Worm (Caenorhabditis elegans): Measurements from ENCODE around the gene F35E12.10.
A peak's percentile ranks its signal among the peaks of the same experiment; 100 is the strongest.

F35E12.10 gene

ce11 chrV:13748658-13749057 lies at the start of gene F35E12.10:
TSS of gene F35E12.10 (minus strand) at chrV:13748758.
- TF ChIP-seq pag-3 (tag; optimal IDR thresholded peaks at IDR 0.05; ENCODE audit: borderline replicate concordance, insufficient read depth) (no peak), dsc-1 (tag; optimal IDR thresholded peaks at IDR 0.05) (no peak), ama-1 (optimal IDR thresholded peaks at IDR 0.05) (no peak), unc-98 (GFP tag; IDR thresholded peaks at IDR 0.05) (no peak), rnt-1 (tag; optimal IDR thresholded peaks at IDR 0.05) (no peak), ceh-82 (tag; optimal IDR thresholded peaks at IDR 0.05) (no peak), skn-1 (tag; optimal IDR thresholded peaks at IDR 0.05) (no peak), unc-86 (tag; optimal IDR thresholded peaks at IDR 0.05) (no peak), nhr-85 (tag) (no peak), C34B4.2 (tag; optimal IDR thresholded peaks at IDR 0.05) (no peak), lin-13 (GFP tag; optimal IDR thresholded peaks at IDR 0.05) (no peak)

ce11 chrV:13796246-13796776 lies 47.8 kb upstream of the F35E12.10 start, which contains the start of gene twk-32:
TSS of gene twk-32 (plus strand) at chrV:13796641.
- TF ChIP-seq nhr-19 (GFP tag; conservative IDR thresholded peaks at IDR 0.05) (peak; percentile 29; the same call in 1 of the 2 replicates), lin-14 (GFP tag; optimal IDR thresholded peaks at IDR 0.05) (peak; percentile 17), ama-1 (optimal IDR thresholded peaks at IDR 0.05) (no peak), pax-3 (tag; optimal IDR thresholded peaks at IDR 0.05) (peak; percentile 48), lin-13 (GFP tag; optimal IDR thresholded peaks at IDR 0.05) (no peak), nhr-71 (tag; optimal IDR thresholded peaks at IDR 0.05) (peak; percentile 23), nhr-20 (tag; optimal IDR thresholded peaks at IDR 0.05) (peak; percentile 25), snu-23 (GFP tag; optimal IDR thresholded peaks at IDR 0.05) (peak; percentile 2), lir-3 (tag; optimal IDR thresholded peaks at IDR 0.05; ENCODE audit: poor library complexity) (peak; percentile 13)

ce11 chrV:13794046-13794445 lies 45.5 kb upstream of the F35E12.10 start:
- TF ChIP-seq ama-1 (optimal IDR thresholded peaks at IDR 0.05) = no peak
- TF ChIP-seq unc-98 (GFP tag; IDR thresholded peaks at IDR 0.05) = no peak
- no peak for TF ChIP-seq ces-1 (GFP tag; optimal IDR thresholded peaks at IDR 0.05)
- no peak for TF ChIP-seq nhr-84 (tag; optimal IDR thresholded peaks at IDR 0.05)
- no peak for TF ChIP-seq rnt-1 (tag; optimal IDR thresholded peaks at IDR 0.05)
- no peak for TF ChIP-seq nhr-11 (tag; optimal IDR thresholded peaks at IDR 0.05)
- no peak for TF ChIP-seq mef-2 (tag; optimal IDR thresholded peaks at IDR 0.05)
- no peak for TF ChIP-seq hlh-17 (GFP tag; optimal IDR thresholded peaks at IDR 0.05; ENCODE audit: borderline replicate concordance)
- no peak for TF ChIP-seq lsy-2 (tag; optimal IDR thresholded peaks at IDR 0.05)
- no peak for TF ChIP-seq vab-15 (tag; optimal IDR thresholded peaks at IDR 0.05)
- no peak for TF ChIP-seq Y116A8C.19 (tag; optimal IDR thresholded peaks at IDR 0.05; ENCODE audit: borderline replicate concordance)

ce11 chrV:13790557-13790956 lies 42.0 kb upstream of the F35E12.10 start:
- no peak for TF ChIP-seq nhr-77 (tag; optimal IDR thresholded peaks at IDR 0.05)
- TF ChIP-seq ama-1 (optimal IDR thresholded peaks at IDR 0.05) = no peak
- peak; percentile 75 for TF ChIP-seq snu-23 (GFP tag; optimal IDR thresholded peaks at IDR 0.05)
- TF ChIP-seq unc-30 (tag; optimal IDR thresholded peaks at IDR 0.05) = no peak
- peak in 1 of 2 experiments; percentile 58 for TF ChIP-seq lsy-2 (tag; optimal IDR thresholded peaks at IDR 0.05)
- peak in 1 of 2 experiments; percentile 25 for TF ChIP-seq ztf-11 (tag; optimal IDR thresholded peaks at IDR 0.05)
- no peak for TF ChIP-seq pag-3 (tag; optimal IDR thresholded peaks at IDR 0.05; ENCODE audit: borderline replicate concordance, insufficient read depth)
- no peak for TF ChIP-seq ceh-88 (GFP tag; IDR thresholded peaks at IDR 0.05)
- TF ChIP-seq rnt-1 (tag; optimal IDR thresholded peaks at IDR 0.05) = no peak
- no peak for TF ChIP-seq fkh-4 (tag; optimal IDR thresholded peaks at IDR 0.05; ENCODE audit: borderline replicate concordance)
- TF ChIP-seq dpl-1 (GFP tag; optimal IDR thresholded peaks at IDR 0.05) = peak in 2 of 3 experiments; percentile 30 to 42
- no peak for TF ChIP-seq jun-1 (tag; optimal IDR thresholded peaks at IDR 0.05)
- peak; percentile 93 for TF ChIP-seq nhr-85 (tag)
- no peak for TF ChIP-seq aha-1 (tag; optimal IDR thresholded peaks at IDR 0.05)
- TF ChIP-seq nhr-11 (tag; optimal IDR thresholded peaks at IDR 0.05) = no peak
- TF ChIP-seq unc-86 (tag; optimal IDR thresholded peaks at IDR 0.05) = peak; percentile 4
- no peak for TF ChIP-seq pqm-1 (tag; optimal IDR thresholded peaks at IDR 0.05)
- TF ChIP-seq lin-35 (GFP tag; optimal IDR thresholded peaks at IDR 0.05) = peak in 1 of 2 experiments; percentile 57
- no peak for TF ChIP-seq lin-39 (tag; optimal IDR thresholded peaks at IDR 0.05)
- TF ChIP-seq mab-9 (GFP tag; IDR thresholded peaks at IDR 0.05) = no peak
- peak; percentile 48 for TF ChIP-seq nhr-90 (tag; optimal IDR thresholded peaks at IDR 0.05; ENCODE audit: poor library complexity)
- TF ChIP-seq lin-14 (GFP tag; optimal IDR thresholded peaks at IDR 0.05) = peak; percentile 82
- peak; percentile 91 for TF ChIP-seq grh-1 (GFP tag; IDR thresholded peaks at IDR 0.05)
- no peak for TF ChIP-seq hlh-17 (GFP tag; optimal IDR thresholded peaks at IDR 0.05; ENCODE audit: borderline replicate concordance)
- TF ChIP-seq unc-130 (tag; optimal IDR thresholded peaks at IDR 0.05) = peak; percentile 31
- TF ChIP-seq fos-1 (tag; optimal IDR thresholded peaks at IDR 0.05) = no peak
- no peak for TF ChIP-seq egl-27 (tag; optimal IDR thresholded peaks at IDR 0.05)
- TF ChIP-seq egl-13 (tag; optimal IDR thresholded peaks at IDR 0.05) = no peak

All from whole organism, L1 larva.